Worm (Caenorhabditis elegans) whole organism, L1 larva: Measurements from ENCODE around the gene prx-14.

Experiments used
- elt-3 ChIP-seq, 6 experiments: fragments of 150-350 bp in 1 of 6; sonication (generic microtip); optimal IDR thresholded peaks; 2 replicates each; lab custom pipeline; 2017 to 2018; ENCODE audit warnings: missing biosample characterization in 6 of 6, missing genetic modification characterization in 6 of 6, inconsistent platforms in 1 of 6
- fos-1 ChIP-seq: fragments of 150-350 bp; optimal IDR thresholded peaks from 2 replicates; lab custom pipeline; 2014; ENCODE audit warnings: missing biosample characterization, missing genetic modification characterization
- lin-13 ChIP-seq: fragments of 150-350 bp; optimal IDR thresholded peaks from 2 replicates; lab custom pipeline; 2014; ENCODE audit warnings: missing biosample characterization, missing genetic modification reagents, missing genetic modification characterization
- lin-39 ChIP-seq: fragments of 150-350 bp; optimal IDR thresholded peaks from 2 replicates; lab custom pipeline; 2014; ENCODE audit warnings: missing biosample characterization, missing genetic modification reagents, missing genetic modification characterization
- nhr-11 ChIP-seq: fragments of 150-350 bp; optimal IDR thresholded peaks from 2 replicates; lab custom pipeline; 2014; ENCODE audit warnings: missing biosample characterization, missing genetic modification characterization
- pqm-1 ChIP-seq: sonication (generic microtip); optimal IDR thresholded peaks from 3 replicates; lab custom pipeline; 2017; ENCODE audit warnings: missing biosample characterization, missing genetic modification characterization
- tbx-2 ChIP-seq: sonication (generic microtip); optimal IDR thresholded peaks from 2 replicates; lab custom pipeline; 2016; ENCODE audit warnings: missing genetic modification characterization, missing compliant biosample characterization

ce11 chrIV:11156526-11156925 lies 26.4 kb upstream of the prx-14 start:
- no peak for TF ChIP-seq fos-1 (tag; lab: Kevin White, UChicago)
- TF ChIP-seq nhr-11 (tag; lab: Kevin White, UChicago) = no peak
- no peak for TF ChIP-seq lin-39 (tag; lab: Kevin White, UChicago)
- TF ChIP-seq lin-13 (GFP tag; lab: Kevin White, UChicago) = no peak
- TF ChIP-seq elt-3 (tag; optimal IDR thresholded peaks at IDR 0.05; lab: Kevin White, UChicago) = no peak
- no peak for TF ChIP-seq pqm-1 (tag; lab: Kevin White, UChicago)
- TF ChIP-seq tbx-2 (tag; lab: Kevin White, UChicago) = no peak
